Fruit fly (Drosophila melanogaster): ENCODE results near the gene Sol1.

Sol1 gene

dm6 chr3R:12369135-12369792 lies 16.8 kb upstream of the Sol1 start, which contains the start of gene GstD1 (continued):
- TF ChIP-seq CG34422 (GFP tag; IDR thresholded peaks at IDR 0.05) (peak; percentile 81; the same call in 1 of the 3 replicates), grau (tag; optimal IDR thresholded peaks at IDR 0.05) (peak; percentile 46), tin (GFP tag; optimal IDR thresholded peaks at IDR 0.05) (peak; percentile 20), CG3163 (GFP tag; optimal IDR thresholded peaks at IDR 0.05) (peak; percentile 95), Tbp (GFP tag; optimal IDR thresholded peaks at IDR 0.05) (no peak), Stat92E (GFP tag; optimal IDR thresholded peaks at IDR 0.05) (peak in 1 of 3 experiments; percentile 21), onecut (GFP tag; IDR thresholded peaks at IDR 0.05) (peak; percentile 7; the same call in 1 of the 2 replicates), ATbp (GFP tag; optimal IDR thresholded peaks at IDR 0.05) (peak; percentile 8), chn (GFP tag; optimal IDR thresholded peaks at IDR 0.05) (peak; percentile 30), Mrtf (GFP tag; IDR thresholded peaks at IDR 0.05) (no peak), Dip3 (GFP tag; optimal IDR thresholded peaks at IDR 0.05) (peak; percentile 58), CG15269 (tag; optimal IDR thresholded peaks at IDR 0.05) (peak; percentile 9), zen2 (GFP tag; IDR thresholded peaks at IDR 0.05; ENCODE audit: partially characterized antibody) (peak; percentile 38; the same call in 1 of the 3 replicates), CG2678 (tag; optimal IDR thresholded peaks at IDR 0.05) (peak; percentile 49), Vsx1 (GFP tag; optimal IDR thresholded peaks at IDR 0.05) (no peak), CG2875 (GFP tag; optimal IDR thresholded peaks at IDR 0.05) (no peak), ttk (GFP tag; IDR thresholded peaks at IDR 0.05) (0 out of 2 replicates have a peak, but pooled peaks have one; percentile 23), Dbx (GFP tag; IDR thresholded peaks at IDR 0.05) (peak; percentile 69; the same call in 2 of the 3 replicates), CG10654 (GFP tag; optimal IDR thresholded peaks at IDR 0.05) (peak; percentile 19), chinmo (GFP tag; IDR thresholded peaks at IDR 0.05; ENCODE audit: partially characterized antibody) (peak; percentile 90), CG2120 (GFP tag; optimal IDR thresholded peaks at IDR 0.05) (peak; percentile 75), Sox102F (GFP tag; optimal IDR thresholded peaks at IDR 0.05) (peak; percentile 29), CG4730 (GFP tag; IDR thresholded peaks at IDR 0.05) (no peak), NC2α (GFP tag; optimal IDR thresholded peaks at IDR 0.05) (peak; percentile 50), CG9215 (GFP tag; IDR thresholded peaks at IDR 0.05) (0 out of 2 replicates have a peak, but pooled peaks have one; percentile 45), MBD-R2 (GFP tag; IDR thresholded peaks at IDR 0.05) (no peak), fd102C (GFP tag; optimal IDR thresholded peaks at IDR 0.05) (no peak), Pdp1 (GFP tag; optimal IDR thresholded peaks at IDR 0.05) (peak; percentile 32 to 45), gsb (GFP tag; IDR thresholded peaks at IDR 0.05) (no peak), Usf (GFP tag; optimal IDR thresholded peaks at IDR 0.05) (peak; percentile 14), ERR (GFP tag; optimal IDR thresholded peaks at IDR 0.05) (peak; percentile 66), CG32532 (GFP tag; IDR thresholded peaks at IDR 0.05) (peak; percentile 40; the same call in 1 of the 2 replicates), row (GFP tag; IDR thresholded peaks at IDR 0.05) (peak; percentile 64), tio (GFP tag; optimal IDR thresholded peaks at IDR 0.05) (peak; percentile 0), pzg (GFP tag; optimal IDR thresholded peaks at IDR 0.05) (no peak), yki (optimal IDR thresholded peaks at IDR 0.05) (no peak), CG1647 (GFP tag; optimal IDR thresholded peaks at IDR 0.05) (peak; percentile 36), gem (tag; optimal IDR thresholded peaks at IDR 0.05) (peak; percentile 65), sna (GFP tag; IDR thresholded peaks at IDR 0.05; ENCODE audit: partially characterized antibody) (0 out of 2 replicates have a peak, but pooled peaks have one; percentile 38), CG10147 (GFP tag; optimal IDR thresholded peaks at IDR 0.05) (peak; percentile 76), CG11247 (GFP tag; IDR thresholded peaks at IDR 0.05) (peak; percentile 43; the same call in 1 of the 2 replicates), Chrac-16 (GFP tag; optimal IDR thresholded peaks at IDR 0.05) (peak; percentile 51), CG3065 (GFP tag; optimal IDR thresholded peaks at IDR 0.05) (peak; percentile 86), CG13287 (GFP tag; IDR thresholded peaks at IDR 0.05; ENCODE audit: partially characterized antibody) (peak; percentile 39; the same call in 1 of the 2 replicates), CG4617 (GFP tag; optimal IDR thresholded peaks at IDR 0.05; ENCODE audit: borderline replicate concordance) (no peak), Dll (GFP tag; IDR thresholded peaks at IDR 0.05; ENCODE audit: partially characterized antibody) (peak; percentile 54; the same call in 1 of the 4 replicates), CG10979 (tag; optimal IDR thresholded peaks at IDR 0.05) (peak; percentile 12), Lpt (GFP tag; optimal IDR thresholded peaks at IDR 0.05) (no peak), Dad (GFP tag; optimal IDR thresholded peaks at IDR 0.05) (no peak)

Data from whole organism, embryonic.